Worm (Caenorhabditis elegans): Measurements from ENCODE around the gene srw-94.

- no peak for TF ChIP-seq nfya-1 (tag; optimal IDR thresholded peaks at IDR 0.05)
- no peak for TF ChIP-seq ama-1 (optimal IDR thresholded peaks at IDR 0.05)
- TF ChIP-seq fkh-6 (tag; optimal IDR thresholded peaks at IDR 0.05), result no peak
- no peak for TF ChIP-seq odd-2 (tag; optimal IDR thresholded peaks at IDR 0.05)
- TF ChIP-seq ceh-18 (tag; optimal IDR thresholded peaks at IDR 0.05), result no peak
- no peak for TF ChIP-seq pha-4 (tag; optimal IDR thresholded peaks at IDR 0.05)
- TF ChIP-seq ceh-31 (tag; optimal IDR thresholded peaks at IDR 0.05), result no peak
- TF ChIP-seq ceh-2 (tag; optimal IDR thresholded peaks at IDR 0.05), result no peak
- TF ChIP-seq unc-3 (GFP tag; conservative IDR thresholded peaks at IDR 0.05), result no peak
- no peak for TF ChIP-seq unc-3 (tag; optimal IDR thresholded peaks at IDR 0.05)
- no peak for TF ChIP-seq F13H6.1 (tag; optimal IDR thresholded peaks at IDR 0.05)
Observed at ce11 chrIV:4771792-4772191, 42.5 kb upstream of the srw-94 start, which contains the start of gene R11E3.2.
